Worm (Caenorhabditis elegans) whole organism, early embryonic: ENCODE data around the gene srbc-8.
"Not testable (repeated sequence)": the region's sequence is repeated elsewhere in the genome, so short reads cannot be mapped to it uniquely, and the experiment has no call there.

ENCODE experiments used
- B0310.2 ChIP-seq: sonication (generic microtip); optimal IDR thresholded peaks from 2 replicates; lab custom pipeline; 2016; ENCODE audit warnings: mild to moderate bottlenecking, missing genetic modification characterization, missing compliant biosample characterization
- F13C5.2 ChIP-seq: sonication (generic microtip); optimal IDR thresholded peaks from 2 replicates; lab custom pipeline; 2017; ENCODE audit warnings: mild to moderate bottlenecking, missing genetic modification characterization, inconsistent platforms, missing compliant biosample characterization
- aly-1 ChIP-seq: sonication (generic microtip); optimal IDR thresholded peaks from 2 replicates; lab custom pipeline; 2016; ENCODE audit warnings: missing genetic modification characterization, missing compliant biosample characterization
- ama-1 ChIP-seq: fragments of 150-350 bp; optimal IDR thresholded peaks from 2 replicates; lab custom pipeline; 2014
- ceh-13 ChIP-seq: fragments of 200-800 bp; sonication (Bioruptor generic); optimal IDR thresholded peaks from 2 replicates; lab custom pipeline; 2018; ENCODE audit warnings: mild to moderate bottlenecking, missing genetic modification characterization, missing compliant biosample characterization
- ceh-36 ChIP-seq: sonication (generic microtip); optimal IDR thresholded peaks from 2 replicates; lab custom pipeline; 2016; ENCODE audit warnings: missing genetic modification characterization, inconsistent platforms, missing compliant biosample characterization
- ets-7 ChIP-seq: sonication (generic microtip); optimal IDR thresholded peaks from 2 replicates; lab custom pipeline; 2016; ENCODE audit warnings: missing genotype, missing genetic modification characterization, missing compliant biosample characterization
- flt-1 ChIP-seq: fragments of 200-800 bp; sonication (Bioruptor generic); IDR thresholded peaks from 2 replicates; pipeline ENCODE4 v1.3.6; 2022; ENCODE audit warnings: missing genetic modification characterization, missing compliant biosample characterization
- hmbx-1 ChIP-seq: sonication (generic microtip); optimal IDR thresholded peaks from 2 replicates; lab custom pipeline; 2016; ENCODE audit warnings: mild to moderate bottlenecking, missing genetic modification characterization, missing compliant biosample characterization
- hmg-4 ChIP-seq: fragments of 200-800 bp; sonication (Bioruptor generic); optimal IDR thresholded peaks from 2 replicates; lab custom pipeline; 2018; ENCODE audit warnings: mild to moderate bottlenecking, missing genetic modification characterization, missing compliant biosample characterization
- hnd-1 ChIP-seq: sonication (generic microtip); optimal IDR thresholded peaks from 2 replicates; lab custom pipeline; 2016; ENCODE audit warnings: missing genetic modification characterization, missing compliant biosample characterization
- pes-1 ChIP-seq: fragments of 200-800 bp; sonication (Bioruptor generic); IDR thresholded peaks from 2 replicates; pipeline ENCODE4 v1.3.6; 2022; ENCODE audit warnings: missing genetic modification reagents, missing genetic modification characterization, missing compliant biosample characterization
- scrt-1 ChIP-seq: fragments of 200-800 bp; sonication (Bioruptor generic); IDR thresholded peaks from 2 replicates; pipeline ENCODE4 v1.3.6; 2022; ENCODE audit warnings: missing genetic modification characterization, missing compliant biosample characterization
- sea-1 ChIP-seq: fragments of 200-800 bp; sonication (Bioruptor generic); conservative IDR thresholded peaks from 2 replicates; pipeline ENCODE4 v1.3.6; 2022; ENCODE audit warnings: missing genetic modification characterization, missing compliant biosample characterization
- tbx-11 ChIP-seq: fragments of 200-800 bp; sonication (Bioruptor generic); IDR thresholded peaks from 2 replicates; pipeline ENCODE4 v1.3.6; 2022; ENCODE audit warnings: missing genetic modification characterization, missing compliant biosample characterization
- tbx-37 ChIP-seq: fragments of 200-800 bp; sonication (Bioruptor generic); conservative IDR thresholded peaks from 2 replicates; pipeline ENCODE4 v1.3.6; 2022; ENCODE audit warnings: missing genetic modification reagents, missing genetic modification characterization, missing compliant biosample characterization
- tra-4 ChIP-seq: sonication (generic microtip); optimal IDR thresholded peaks from 2 replicates; lab custom pipeline; 2017; ENCODE audit warnings: missing genetic modification characterization, missing compliant biosample characterization

srbc-8 gene

ce11 chrV:7522279-7522678, 37.4 kb upstream of the srbc-8 start, which contains the start of gene C54F6.15:
Gene C54F6.15 (minus strand): TSS chrV:7522379.
- TF ChIP-seq hmbx-1: no peak
- TF ChIP-seq tbx-37: no peak
- no peak for TF ChIP-seq ceh-13 (GFP tag; lab: Kevin White, UChicago)
- no peak for TF ChIP-seq pes-1 (GFP tag; lab: Robert Waterston, UW)
- no peak for TF ChIP-seq F13C5.2 (tag; lab: Kevin White, UChicago)
- TF ChIP-seq ets-7: no peak
- no peak for TF ChIP-seq aly-1 (tag; lab: Kevin White, UChicago)
- TF ChIP-seq flt-1 (GFP tag; lab: Robert Waterston, UW): no peak
- no peak for TF ChIP-seq B0310.2 (tag; lab: Kevin White, UChicago)
- TF ChIP-seq ama-1 (lab: Kevin White, UChicago): no peak
- no peak for TF ChIP-seq hnd-1 (tag; lab: Kevin White, UChicago)
- TF ChIP-seq sea-1 (GFP tag; lab: Robert Waterston, UW): no peak
- no peak for TF ChIP-seq tra-4 (tag; lab: Kevin White, UChicago)
- TF ChIP-seq hmg-4: no peak
- TF ChIP-seq scrt-1: no peak
- no peak for TF ChIP-seq ceh-36 (tag; lab: Kevin White, UChicago)
- no peak for TF ChIP-seq tbx-11 (GFP tag; lab: Robert Waterston, UW)

- TF ChIP-seq tra-4 (tag; lab: Kevin White, UChicago): no peak
- no peak for TF ChIP-seq ama-1 (lab: Kevin White, UChicago)
Observed at ce11 chrV:7521304-7521703, 36.4 kb upstream of the srbc-8 start.

- no peak for TF ChIP-seq ama-1 (lab: Kevin White, UChicago)
- TF ChIP-seq F13C5.2 (tag; lab: Kevin White, UChicago): no peak
- TF ChIP-seq hmg-4: no peak
- TF ChIP-seq tbx-37: no peak
- no peak for TF ChIP-seq ceh-13 (GFP tag; lab: Kevin White, UChicago)
- no peak for TF ChIP-seq B0310.2 (tag; lab: Kevin White, UChicago)
- TF ChIP-seq sea-1 (GFP tag; lab: Robert Waterston, UW): no peak
- TF ChIP-seq aly-1 (tag; lab: Kevin White, UChicago): no peak
- TF ChIP-seq tra-4 (tag; lab: Kevin White, UChicago): no peak
Observed at ce11 chrV:7520077-7520476, 35.2 kb upstream of the srbc-8 start, which contains the start of gene srb-19. Gene srb-19 (minus strand): TSS chrV:7520177.

- TF ChIP-seq ama-1 (lab: Kevin White, UChicago) (no peak), pes-1 (GFP tag; lab: Robert Waterston, UW) (no peak), hnd-1 (tag; lab: Kevin White, UChicago) (no peak), hmbx-1 (no peak), tbx-11 (GFP tag; lab: Robert Waterston, UW) (no peak), hmg-4 (no peak), ceh-36 (tag; lab: Kevin White, UChicago) (no peak), tra-4 (tag; lab: Kevin White, UChicago) (no peak), sea-1 (GFP tag; lab: Robert Waterston, UW) (no peak), aly-1 (tag; lab: Kevin White, UChicago) (no peak), tbx-37 (no peak), F13C5.2 (tag; lab: Kevin White, UChicago) (no peak), scrt-1 (no peak), flt-1 (GFP tag; lab: Robert Waterston, UW) (no peak), ets-7 (no peak), B0310.2 (tag; lab: Kevin White, UChicago) (no peak), ceh-13 (GFP tag; lab: Kevin White, UChicago) (no peak)
Observed at ce11 chrV:7514939-7515338, 30.0 kb upstream of the srbc-8 start, which contains the start of gene srb-18. Gene srb-18 (plus strand): TSS chrV:7515239.

ce11 chrV:7511465-7511864, 26.6 kb upstream of the srbc-8 start, which contains the start of gene nhr-171:
Gene nhr-171 (plus strand): TSS chrV:7511765.
- TF ChIP-seq ama-1 (lab: Kevin White, UChicago); ceh-36 (tag; lab: Kevin White, UChicago); pes-1 (GFP tag; lab: Robert Waterston, UW): not testable (repeated sequence)

- TF ChIP-seq ceh-36 (tag; lab: Kevin White, UChicago): no peak
Observed at ce11 chrV:7508566-7509044, 23.7 kb upstream of the srbc-8 start, which contains the start of the genes str-31 and nhr-172. Gene str-31 (minus strand): TSS chrV:7508666. Gene nhr-172 (plus strand): TSS chrV:7508994.

ce11 chrV:7506207-7506606, 21.3 kb upstream of the srbc-8 start:
- TF ChIP-seq scrt-1: no peak
- TF ChIP-seq tbx-11 (GFP tag; lab: Robert Waterston, UW): no peak
- no peak for TF ChIP-seq pes-1 (GFP tag; lab: Robert Waterston, UW)
- no peak for TF ChIP-seq ama-1 (lab: Kevin White, UChicago)
- TF ChIP-seq tbx-37: no peak
- TF ChIP-seq hnd-1 (tag; lab: Kevin White, UChicago): no peak
- TF ChIP-seq ceh-36 (tag; lab: Kevin White, UChicago): no peak
- TF ChIP-seq ceh-13 (GFP tag; lab: Kevin White, UChicago): no peak
- no peak for TF ChIP-seq F13C5.2 (tag; lab: Kevin White, UChicago)
- no peak for TF ChIP-seq hmg-4
- no peak for TF ChIP-seq B0310.2 (tag; lab: Kevin White, UChicago)
- no peak for TF ChIP-seq hmbx-1
- TF ChIP-seq aly-1 (tag; lab: Kevin White, UChicago): no peak

- no peak for TF ChIP-seq F13C5.2 (tag; lab: Kevin White, UChicago)
- no peak for TF ChIP-seq flt-1 (GFP tag; lab: Robert Waterston, UW)
Observed at ce11 chrV:7504271-7504670, 19.4 kb upstream of the srbc-8 start, which contains the start of gene srh-229. Gene srh-229 (minus strand): TSS chrV:7504371.
